Worm (Caenorhabditis elegans): ENCODE results near the gene ZK1240.6.

Gene ZK1240.6

ce11 chrII:2330462-2330861 lies 7.8 kb upstream of the ZK1240.6 start:
- TF ChIP-seq ceh-83 (GFP tag; optimal IDR thresholded peaks at IDR 0.05) (peak; percentile 37), ham-2 (GFP tag; optimal IDR thresholded peaks at IDR 0.05) (no peak)

- TF ChIP-seq elt-3 (tag; optimal IDR thresholded peaks at IDR 0.05) (no peak), elt-1 (tag; optimal IDR thresholded peaks at IDR 0.05; ENCODE audit: borderline replicate concordance, insufficient read depth) (no peak), ham-2 (GFP tag; optimal IDR thresholded peaks at IDR 0.05) (no peak), drap-1 (GFP tag; optimal IDR thresholded peaks at IDR 0.05) (no peak)
Measured at ce11 chrII:2328963-2329442, 6.3 kb upstream of the ZK1240.6 start, which contains the start of the genes ZK1240.8 and ZK1240.1. TSS of gene ZK1240.8 (minus strand) at chrII:2329063. TSS of gene ZK1240.1 (plus strand) at chrII:2329392.

- TF ChIP-seq nhr-2 (tag; optimal IDR thresholded peaks at IDR 0.05) (no peak), drap-1 (GFP tag; optimal IDR thresholded peaks at IDR 0.05) (no peak), unc-62 (GFP tag; optimal IDR thresholded peaks at IDR 0.05) (no peak), snpc-4 (tag; optimal IDR thresholded peaks at IDR 0.05) (no peak), nhr-28 (tag; optimal IDR thresholded peaks at IDR 0.05) (no peak), blmp-1 (tag; optimal IDR thresholded peaks at IDR 0.05) (no peak), nhr-237 (tag; optimal IDR thresholded peaks at IDR 0.05) (no peak), elt-1 (tag; optimal IDR thresholded peaks at IDR 0.05; ENCODE audit: borderline replicate concordance, insufficient read depth) (no peak), ham-2 (GFP tag; optimal IDR thresholded peaks at IDR 0.05) (no peak), zip-8 (tag; optimal IDR thresholded peaks at IDR 0.05) (no peak), cnd-1 (tag; optimal IDR thresholded peaks at IDR 0.05) (no peak), ceh-39 (tag; optimal IDR thresholded peaks at IDR 0.05) (no peak), tbx-8 (GFP tag; optimal IDR thresholded peaks at IDR 0.05) (no peak), pha-4 (tag; optimal IDR thresholded peaks at IDR 0.05) (no peak), ztf-11 (tag; optimal IDR thresholded peaks at IDR 0.05) (no peak)
Measured at ce11 chrII:2324956-2325355, 2.2 kb upstream of the ZK1240.6 start, which contains the start of gene ZK1240.11. TSS of gene ZK1240.11 (plus strand) at chrII:2325256.

ce11 chrII:2320097-2320496 lies 2.6 kb downstream of the ZK1240.6 start, which contains the start of gene ZK1240.3:
TSS of gene ZK1240.3 (plus strand) at chrII:2320334.
- TF ChIP-seq cnd-1 (tag; optimal IDR thresholded peaks at IDR 0.05) (no peak), pha-4 (tag; optimal IDR thresholded peaks at IDR 0.05) (no peak), lin-13 (tag; optimal IDR thresholded peaks at IDR 0.05) (no peak), drap-1 (GFP tag; optimal IDR thresholded peaks at IDR 0.05) (no peak), ceh-83 (GFP tag; optimal IDR thresholded peaks at IDR 0.05) (no peak), elt-3 (tag; optimal IDR thresholded peaks at IDR 0.05) (no peak), unc-39 (tag; optimal IDR thresholded peaks at IDR 0.05) (no peak), nhr-76 (tag; optimal IDR thresholded peaks at IDR 0.05) (no peak), nhr-12 (tag; optimal IDR thresholded peaks at IDR 0.05) (no peak), ceh-43 (GFP tag; optimal IDR thresholded peaks at IDR 0.05) (no peak), mab-5 (tag; optimal IDR thresholded peaks at IDR 0.05) (no peak), snpc-4 (tag; optimal IDR thresholded peaks at IDR 0.05) (no peak)

ce11 chrII:2317883-2318357 lies 4.8 kb downstream of the ZK1240.6 start, which contains the start of the genes ZK1240.5 and ZK1240.9:
TSS of gene ZK1240.5 (minus strand) at chrII:2317933.
TSS of gene ZK1240.9 (plus strand) at chrII:2318189.
- no peak for TF ChIP-seq mep-1 (tag; optimal IDR thresholded peaks at IDR 0.05)
- TF ChIP-seq tbx-8 (GFP tag; optimal IDR thresholded peaks at IDR 0.05), result no peak
- TF ChIP-seq M03D4.4 (tag; optimal IDR thresholded peaks at IDR 0.05), result no peak
- TF ChIP-seq blmp-1 (tag; optimal IDR thresholded peaks at IDR 0.05), result no peak
- TF ChIP-seq lsy-2 (tag; optimal IDR thresholded peaks at IDR 0.05), result no peak
- TF ChIP-seq ham-2 (GFP tag; optimal IDR thresholded peaks at IDR 0.05), result no peak

ce11 chrII:2312747-2313146 lies 10.0 kb downstream of the ZK1240.6 start, which contains the start of the genes trim-21 and B0281.1:
TSS of gene trim-21 (minus strand) at chrII:2312847.
TSS of gene B0281.1 (plus strand) at chrII:2313067.
- no peak for TF ChIP-seq unc-39 (tag; optimal IDR thresholded peaks at IDR 0.05)
- TF ChIP-seq nhr-76 (tag; optimal IDR thresholded peaks at IDR 0.05), result no peak
- TF ChIP-seq sptf-1 (tag; optimal IDR thresholded peaks at IDR 0.05), result no peak
- TF ChIP-seq zip-8 (tag; optimal IDR thresholded peaks at IDR 0.05), result no peak
- no peak for TF ChIP-seq mab-5 (tag; optimal IDR thresholded peaks at IDR 0.05)

- TF ChIP-seq nhr-2 (tag; optimal IDR thresholded peaks at IDR 0.05) (no peak), nhr-12 (tag; optimal IDR thresholded peaks at IDR 0.05) (no peak), unc-62 (GFP tag; optimal IDR thresholded peaks at IDR 0.05) (no peak), snpc-4 (tag; optimal IDR thresholded peaks at IDR 0.05) (no peak), blmp-1 (tag; optimal IDR thresholded peaks at IDR 0.05) (no peak), cnd-1 (tag; optimal IDR thresholded peaks at IDR 0.05) (no peak), lin-13 (tag; optimal IDR thresholded peaks at IDR 0.05) (no peak), elt-3 (tag; optimal IDR thresholded peaks at IDR 0.05) (no peak), ham-2 (GFP tag; optimal IDR thresholded peaks at IDR 0.05) (no peak), zip-8 (tag; optimal IDR thresholded peaks at IDR 0.05) (no peak), nhr-28 (tag; optimal IDR thresholded peaks at IDR 0.05) (no peak), nhr-76 (tag; optimal IDR thresholded peaks at IDR 0.05) (no peak), lsy-2 (tag; optimal IDR thresholded peaks at IDR 0.05) (no peak), nhr-237 (tag; optimal IDR thresholded peaks at IDR 0.05) (no peak), sptf-1 (tag; optimal IDR thresholded peaks at IDR 0.05) (no peak), ceh-39 (tag; optimal IDR thresholded peaks at IDR 0.05) (no peak)
Measured at ce11 chrII:2306741-2307140, 16.0 kb downstream of the ZK1240.6 start, which contains the start of gene B0281.3. TSS of gene B0281.3 (plus strand) at chrII:2307041.
